Fruit fly (Drosophila melanogaster) whole organism, embryonic: ENCODE results near the gene Wsck.
A peak's percentile ranks its signal among the peaks of the same experiment; 100 is the strongest.

ENCODE experiments used
- Awh ChIP-seq: fragments of 200-800 bp; sonication (Bioruptor generic); IDR thresholded peaks from 2 replicates; pipeline ENCODE4, ENCODE4 v1.3.6; 2022; ENCODE audit warnings: missing biosample characterization, missing genetic modification characterization
- Bgb ChIP-seq: fragments of 200-800 bp; sonication (Bioruptor generic); IDR thresholded peaks from 2 replicates; pipeline ENCODE4 v1.3.6; 2022; ENCODE audit warnings: missing biosample characterization, missing genetic modification characterization; ENCODE audit not compliant: partially characterized antibody
- CG10462 ChIP-seq: fragments of 200-800 bp; sonication (Bioruptor generic); optimal IDR thresholded peaks from 2 replicates; lab custom pipeline; 2016; ENCODE audit warnings: missing biosample characterization, missing genetic modification characterization
- CG10543 ChIP-seq: fragments of 200-800 bp; sonication (Bioruptor generic); optimal IDR thresholded peaks from 3 replicates; lab custom pipeline; 2017; ENCODE audit warnings: missing biosample characterization, mild to moderate bottlenecking, missing genetic modification characterization, moderate library complexity
- CG14050 ChIP-seq: fragments of 200-800 bp; sonication (Bioruptor generic); IDR thresholded peaks from 3 replicates; pipeline ENCODE4 v1.3.6; 2022; ENCODE audit warnings: missing biosample characterization, missing genetic modification characterization
- CG15696 ChIP-seq: fragments of 200-800 bp; sonication (Bioruptor generic); optimal IDR thresholded peaks from 2 replicates; lab custom pipeline; 2019; ENCODE audit warnings: missing biosample characterization, mild to moderate bottlenecking, missing genetic modification characterization, moderate library complexity
- CG1602 ChIP-seq: fragments of 200-800 bp; sonication (Bioruptor generic); optimal IDR thresholded peaks from 3 replicates; lab custom pipeline; 2016; ENCODE audit warnings: missing biosample characterization, missing genetic modification characterization
- CG16815 ChIP-seq: fragments of 200-800 bp; sonication (Bioruptor generic); optimal IDR thresholded peaks from 3 replicates; lab custom pipeline; 2017; ENCODE audit warnings: missing biosample characterization, mild to moderate bottlenecking, missing genetic modification characterization
- CG18476 ChIP-seq: fragments of 200-800 bp; sonication (Bioruptor generic); optimal IDR thresholded peaks from 2 replicates; lab custom pipeline; 2016; ENCODE audit warnings: missing biosample characterization, mild to moderate bottlenecking, missing genetic modification characterization
- CG42726 ChIP-seq: fragments of 200-800 bp; sonication (Bioruptor generic); IDR thresholded peaks from 2 replicates; pipeline ENCODE4 v1.3.6; 2022; ENCODE audit warnings: missing biosample characterization, missing genetic modification characterization; ENCODE audit not compliant: partially characterized antibody
- CG4404 ChIP-seq: fragments of 200-800 bp; sonication (Bioruptor generic); IDR thresholded peaks from 2 replicates; pipeline ENCODE4 v1.3.6; 2022; ENCODE audit warnings: missing biosample characterization, missing genetic modification characterization
- CG4424 ChIP-seq: fragments of 200-800 bp; sonication (Bioruptor generic); optimal IDR thresholded peaks from 3 replicates; lab custom pipeline; 2016; ENCODE audit warnings: missing biosample characterization, missing genetic modification characterization
- CG8281 ChIP-seq: fragments of 200-800 bp; sonication (Bioruptor generic); optimal IDR thresholded peaks from 2 replicates; lab custom pipeline; 2018; ENCODE audit warnings: missing biosample characterization, mild to moderate bottlenecking, missing genetic modification characterization, moderate library complexity
- CG9932 ChIP-seq: fragments of 200-800 bp; sonication (Bioruptor generic); IDR thresholded peaks from 2 replicates; pipeline ENCODE4 v1.3.6; 2022; ENCODE audit warnings: missing biosample characterization, missing genetic modification characterization
- D ChIP-seq, 2 experiments: fragments of 200-800 bp in 1 of 2; fragments of >200 bp in 1 of 2; sonication (Bioruptor generic) in 1 of 2; optimal IDR thresholded peaks; 2 replicates in 1 of 2; 3 replicates in 1 of 2; lab custom pipeline; 2017; ENCODE audit warnings: mild to moderate bottlenecking in 1 of 2, missing biosample characterization in 1 of 2, missing genetic modification characterization in 1 of 2, missing genetic modification reagents in 1 of 2
- D19B ChIP-seq: fragments of 200-800 bp; sonication (Bioruptor generic); optimal IDR thresholded peaks from 2 replicates; lab custom pipeline; 2017; ENCODE audit warnings: missing biosample characterization, mild to moderate bottlenecking, missing genetic modification characterization
- Dad ChIP-seq: fragments of 200-800 bp; sonication (Bioruptor generic); optimal IDR thresholded peaks from 3 replicates; lab custom pipeline; 2016; ENCODE audit warnings: missing biosample characterization, missing genetic modification characterization
- Drgx ChIP-seq: fragments of 200-800 bp; sonication (Bioruptor generic); IDR thresholded peaks from 2 replicates; pipeline ENCODE4 v1.3.6; 2022; ENCODE audit warnings: missing biosample characterization, missing genetic modification characterization
- E2f1 ChIP-seq: fragments of 200-800 bp; sonication (Bioruptor generic); IDR thresholded peaks from 2 replicates; pipeline ENCODE4 v1.3.6; 2022; ENCODE audit warnings: missing biosample characterization, missing genetic modification characterization
- Hand ChIP-seq: fragments of 200-800 bp; sonication (Bioruptor generic); optimal IDR thresholded peaks from 2 replicates; lab custom pipeline; 2017; ENCODE audit warnings: mild to moderate bottlenecking, missing biosample characterization, missing genetic modification reagents, missing genetic modification characterization
- Hr3 ChIP-seq: fragments of 200-800 bp; sonication (Bioruptor generic); optimal IDR thresholded peaks from 3 replicates; lab custom pipeline; 2016; ENCODE audit warnings: missing biosample characterization, missing genetic modification characterization
- Hr78 ChIP-seq, 2 experiments: fragments of 200-800 bp in 1 of 2; fragments of >200 bp in 1 of 2; sonication (Bioruptor generic) in 1 of 2; optimal IDR thresholded peaks; 2 replicates each; lab custom pipeline; 2017 to 2019; ENCODE audit warnings: missing biosample characterization in 2 of 2, missing genetic modification characterization in 2 of 2, mild to moderate bottlenecking in 1 of 2, moderate library complexity in 1 of 2
- MBD-R2 ChIP-seq: fragments of 200-800 bp; sonication (Bioruptor generic); IDR thresholded peaks from 2 replicates; pipeline ENCODE4 v1.3.6; 2022; ENCODE audit warnings: missing biosample characterization, missing genetic modification characterization
- Myb ChIP-seq: fragments of 200-800 bp; sonication (Bioruptor generic); optimal IDR thresholded peaks from 2 replicates; lab custom pipeline; 2016; ENCODE audit warnings: missing biosample characterization, missing genetic modification characterization
- NK7.1 ChIP-seq: fragments of 200-800 bp; sonication (Bioruptor generic); optimal IDR thresholded peaks from 3 replicates; lab custom pipeline; 2016; ENCODE audit warnings: missing biosample characterization, missing genetic modification characterization
- Nf-YA ChIP-seq: fragments of 200-800 bp; sonication (Bioruptor generic); IDR thresholded peaks from 2 replicates; pipeline ENCODE4 v1.3.6; 2022; ENCODE audit warnings: missing biosample characterization, missing genetic modification characterization
- Poxn ChIP-seq: fragments of 200-800 bp; sonication (Bioruptor generic); IDR thresholded peaks from 2 replicates; pipeline ENCODE4 v1.3.6; 2022; ENCODE audit warnings: missing biosample characterization, missing genetic modification characterization
- Side ChIP-seq: fragments of 200-800 bp; sonication (Bioruptor generic); optimal IDR thresholded peaks from 2 replicates; lab custom pipeline; 2016; ENCODE audit warnings: missing biosample characterization, missing genetic modification characterization
- Sin3A ChIP-seq: fragments of >200 bp; optimal IDR thresholded peaks from 2 replicates; lab custom pipeline; 2018
- aop ChIP-seq: fragments of 200-800 bp; sonication (Bioruptor generic); IDR thresholded peaks from 2 replicates; pipeline ENCODE4 v1.3.6; 2022; ENCODE audit warnings: missing biosample characterization, missing genetic modification characterization
- bigmax ChIP-seq: fragments of 200-800 bp; sonication (Bioruptor generic); optimal IDR thresholded peaks from 2 replicates; lab custom pipeline; 2018; ENCODE audit warnings: missing biosample characterization, mild to moderate bottlenecking, missing genetic modification characterization
- cas ChIP-seq: fragments of 200-800 bp; sonication (Bioruptor generic); IDR thresholded peaks from 2 replicates; pipeline ENCODE4 v1.3.6; 2022; ENCODE audit warnings: missing biosample characterization, missing genetic modification characterization
- gt ChIP-seq: fragments of 200-800 bp; sonication (Bioruptor generic); IDR thresholded peaks from 2 replicates; pipeline ENCODE4 v1.3.6; 2022; ENCODE audit warnings: missing biosample characterization, missing genetic modification characterization
- lilli ChIP-seq: fragments of 200-800 bp; sonication (Bioruptor generic); optimal IDR thresholded peaks from 3 replicates; lab custom pipeline; 2016; ENCODE audit warnings: missing biosample characterization, missing genetic modification characterization
- maf-S ChIP-seq: fragments of 200-800 bp; sonication (Bioruptor generic); optimal IDR thresholded peaks from 2 replicates; lab custom pipeline; 2016; ENCODE audit warnings: missing biosample characterization, missing genetic modification characterization
- phol ChIP-seq: fragments of 200-800 bp; sonication (Bioruptor generic); optimal IDR thresholded peaks from 3 replicates; lab custom pipeline; 2018; ENCODE audit warnings: missing biosample characterization, mild to moderate bottlenecking, missing genetic modification characterization, moderate library complexity
- pita ChIP-seq: fragments of 200-800 bp; sonication (Bioruptor generic); optimal IDR thresholded peaks from 2 replicates; lab custom pipeline; 2017; ENCODE audit warnings: missing biosample characterization, mild to moderate bottlenecking, missing genetic modification characterization
- rib ChIP-seq: fragments of 200-800 bp; sonication (Bioruptor generic); IDR thresholded peaks from 2 replicates; pipeline ENCODE4 v1.3.6; 2022; ENCODE audit warnings: missing biosample characterization, missing genetic modification characterization
- row ChIP-seq: fragments of 200-800 bp; sonication (Bioruptor generic); IDR thresholded peaks from 3 replicates; pipeline ENCODE4 v1.3.6; 2022; ENCODE audit warnings: missing biosample characterization, missing genetic modification characterization
- sisA ChIP-seq: fragments of 200-800 bp; sonication (Bioruptor generic); IDR thresholded peaks from 2 replicates; pipeline ENCODE4 v1.3.6; 2022; ENCODE audit warnings: missing biosample characterization, missing genetic modification characterization
- so ChIP-seq: fragments of 200-800 bp; sonication (Bioruptor generic); IDR thresholded peaks from 3 replicates; pipeline ENCODE4 v1.3.6; 2022; ENCODE audit warnings: missing biosample characterization, missing genetic modification characterization
- tap ChIP-seq: fragments of 200-800 bp; optimal IDR thresholded peaks from 3 replicates; lab custom pipeline; 2019; ENCODE audit warnings: missing biosample characterization, mild to moderate bottlenecking, missing genetic modification characterization, moderate library complexity
- vvl ChIP-seq: fragments of 200-800 bp; sonication (Bioruptor generic); IDR thresholded peaks from 2 replicates; pipeline ENCODE4 v1.3.6; 2022; ENCODE audit warnings: missing biosample characterization, missing genetic modification characterization
- yki ChIP-seq: fragments of >200 bp; optimal IDR thresholded peaks from 3 replicates; lab custom pipeline; 2018

Gene Wsck

DNA sequence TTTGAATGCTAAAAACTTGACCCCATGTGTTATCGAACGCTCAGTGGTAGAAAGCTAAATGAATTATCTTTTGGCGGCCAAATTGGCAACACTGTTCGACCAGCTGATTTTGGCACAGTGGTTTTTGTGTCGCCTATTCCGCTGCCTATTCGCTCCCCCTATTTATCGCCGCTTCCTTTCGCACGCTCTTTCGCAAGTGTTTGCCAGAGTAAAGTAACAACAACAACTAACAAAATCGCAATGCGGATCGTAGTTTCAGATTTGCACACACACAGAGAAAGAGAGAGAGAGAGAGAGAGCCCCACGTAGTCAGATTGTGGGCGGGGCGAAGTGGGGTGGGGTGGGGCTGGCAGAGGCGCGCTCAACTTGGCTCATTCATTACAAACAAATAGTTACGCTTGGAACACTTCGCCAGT lies 21.2 kb upstream of the Wsck start (continued):
- TF ChIP-seq D19B (GFP tag; lab: Kevin White, UChicago) (no peak), pita (no peak), Awh (no peak), maf-S (GFP tag; lab: Kevin White, UChicago) (no peak), Nf-YA (no peak), Hr78 (GFP tag; optimal IDR thresholded peaks at IDR 0.05; lab: Kevin White, UChicago) (no peak), CG10543 (GFP tag; lab: Kevin White, UChicago) (peak; percentile 53), MBD-R2 (GFP tag; lab: Robert Waterston, UW) (peak; percentile 18; the same call in 1 of the 2 replicates), yki (lab: Kevin White, UChicago) (no peak), CG16815 (GFP tag; lab: Kevin White, UChicago) (no peak), Poxn (GFP tag; lab: Robert Waterston, UW) (no peak), CG4424 (GFP tag; lab: Kevin White, UChicago) (no peak), Side (no peak), CG15696 (tag; lab: Kevin White, UChicago) (no peak), lilli (GFP tag; lab: Kevin White, UChicago) (peak; percentile 36), row (GFP tag; lab: Robert Waterston, UW) (peak; percentile 63), vvl (GFP tag; lab: Robert Waterston, UW) (no peak), phol (tag; lab: Kevin White, UChicago) (no peak), CG14050 (no peak), cas (GFP tag; lab: Robert Waterston, UW) (no peak), Myb (no peak), Dad (GFP tag; lab: Kevin White, UChicago) (no peak), CG4404 (GFP tag; lab: Robert Waterston, UW) (no peak), D (optimal IDR thresholded peaks at IDR 0.05; lab: Kevin White, UChicago) (no peak), D (GFP tag; optimal IDR thresholded peaks at IDR 0.05; lab: Kevin White, UChicago) (no peak), gt (GFP tag; lab: Robert Waterston, UW) (no peak), CG18476 (GFP tag; lab: Kevin White, UChicago) (no peak), aop (GFP tag; lab: Robert Waterston, UW) (no peak), CG9932 (GFP tag; lab: Robert Waterston, UW) (peak; percentile 19; the same call in 1 of the 2 replicates), Hand (GFP tag; lab: Kevin White, UChicago) (peak; percentile 28), Bgb (GFP tag; lab: Robert Waterston, UW) (peak; percentile 57; the same call in 1 of the 2 replicates), NK7.1 (GFP tag; lab: Kevin White, UChicago) (no peak), CG1602 (no peak), Drgx (GFP tag; lab: Robert Waterston, UW) (peak; percentile 35; the same call in 1 of the 2 replicates), CG10462 (GFP tag; lab: Kevin White, UChicago) (no peak), rib (GFP tag; lab: Robert Waterston, UW) (peak; percentile 80), Hr3 (GFP tag; lab: Kevin White, UChicago) (no peak), tap (no peak), bigmax (GFP tag; lab: Kevin White, UChicago) (no peak), Sin3A (no peak), sisA (GFP tag; lab: Robert Waterston, UW) (no peak), CG42726 (GFP tag; lab: Robert Waterston, UW) (no peak), CG8281 (tag; lab: Kevin White, UChicago) (no peak), E2f1 (GFP tag; lab: Robert Waterston, UW) (no peak), so (no peak)
